Worm (Caenorhabditis elegans) whole organism, L3 larva: ENCODE data around the gene F38E1.6.

Experiments
- R02D3.7 ChIP-seq: fragments of 150-350 bp; optimal IDR thresholded peaks from 2 replicates; lab custom pipeline; 2014; ENCODE audit warnings: missing biosample characterization, missing genetic modification characterization
- aly-2 ChIP-seq: fragments of 150-350 bp; optimal IDR thresholded peaks from 2 replicates; lab custom pipeline; 2014; ENCODE audit warnings: missing biosample characterization, missing genetic modification characterization
- ama-1 ChIP-seq: fragments of 150-350 bp; optimal IDR thresholded peaks from 2 replicates; lab custom pipeline; 2018
- ceh-16 ChIP-seq: sonication (generic microtip); optimal IDR thresholded peaks from 2 replicates; lab custom pipeline; 2017; ENCODE audit warnings: missing biosample characterization, missing genetic modification characterization
- ceh-82 ChIP-seq: fragments of 150-350 bp; optimal IDR thresholded peaks from 2 replicates; lab custom pipeline; 2014; ENCODE audit warnings: missing biosample characterization, missing genetic modification characterization
- ceh-9 ChIP-seq: sonication (generic microtip); optimal IDR thresholded peaks from 2 replicates; lab custom pipeline; 2018; ENCODE audit warnings: missing biosample characterization, missing genetic modification characterization
- daf-12 ChIP-seq: fragments of 150-350 bp; optimal IDR thresholded peaks from 2 replicates; lab custom pipeline; 2014; ENCODE audit warnings: missing biosample characterization, missing genetic modification reagents, missing genetic modification characterization
- egl-27 ChIP-seq: sonication (generic microtip); optimal IDR thresholded peaks from 4 replicates; lab custom pipeline; 2017; ENCODE audit warnings: missing biosample characterization, missing genetic modification reagents, missing genetic modification characterization
- egl-5 ChIP-seq: fragments of 150-350 bp; optimal IDR thresholded peaks from 2 replicates; lab custom pipeline; 2017; ENCODE audit warnings: missing biosample characterization, missing genetic modification reagents, missing genetic modification characterization, inconsistent platforms
- elt-2 ChIP-seq: sonication (generic microtip); optimal IDR thresholded peaks from 2 replicates; lab custom pipeline; 2016; ENCODE audit warnings: missing genetic modification reagents, mild to moderate bottlenecking, missing genetic modification characterization, missing compliant biosample characterization
- elt-3 ChIP-seq, 3 experiments: fragments of 150-350 bp in 1 of 3; sonication (generic microtip) in 2 of 3; optimal IDR thresholded peaks; 2 replicates in 2 of 3; 4 replicates in 1 of 3; lab custom pipeline; 2014 to 2017; ENCODE audit warnings: missing biosample characterization in 3 of 3, missing genetic modification characterization in 3 of 3
- eor-1 ChIP-seq, 2 experiments: fragments of 150-350 bp; optimal IDR thresholded peaks; 2 replicates each; lab custom pipeline; 2014 to 2018; ENCODE audit warnings: missing biosample characterization in 2 of 2, missing genetic modification characterization in 2 of 2
- fkh-10 ChIP-seq: sonication (generic microtip); optimal IDR thresholded peaks from 2 replicates; lab custom pipeline; 2017; ENCODE audit warnings: missing biosample characterization, missing genetic modification reagents, missing genetic modification characterization
- fos-1 ChIP-seq: fragments of 150-350 bp; optimal IDR thresholded peaks from 2 replicates; lab custom pipeline; 2014; ENCODE audit warnings: missing biosample characterization, missing genetic modification characterization
- hmg-11 ChIP-seq: sonication (generic microtip); optimal IDR thresholded peaks from 2 replicates; lab custom pipeline; 2016; ENCODE audit warnings: missing genetic modification characterization, missing compliant biosample characterization
- jun-1 ChIP-seq: fragments of 150-350 bp; optimal IDR thresholded peaks from 2 replicates; lab custom pipeline; 2014; ENCODE audit warnings: missing biosample characterization, missing genetic modification reagents, missing genetic modification characterization
- lin-15B ChIP-seq: fragments of 150-350 bp; optimal IDR thresholded peaks from 2 replicates; lab custom pipeline; 2014; ENCODE audit warnings: missing biosample characterization, missing genetic modification characterization
- lin-39 ChIP-seq: fragments of 150-350 bp; optimal IDR thresholded peaks from 2 replicates; lab custom pipeline; 2018; ENCODE audit warnings: missing biosample characterization, missing genetic modification reagents, missing genetic modification characterization
- lsy-12 ChIP-seq: sonication (generic microtip); optimal IDR thresholded peaks from 2 replicates; lab custom pipeline; 2016; ENCODE audit warnings: mild to moderate bottlenecking, missing genetic modification characterization, missing compliant biosample characterization
- mdl-1 ChIP-seq: fragments of 150-350 bp; optimal IDR thresholded peaks from 2 replicates; lab custom pipeline; 2014; ENCODE audit warnings: missing biosample characterization, missing genetic modification characterization
- mml-1 ChIP-seq: fragments of 150-350 bp; sonication (generic microtip); optimal IDR thresholded peaks from 3 replicates; lab custom pipeline; 2014; ENCODE audit warnings: missing biosample characterization, missing genetic modification characterization
- nfya-1 ChIP-seq: sonication (generic microtip); optimal IDR thresholded peaks from 2 replicates; lab custom pipeline; 2017; ENCODE audit warnings: missing genetic modification characterization, mild to moderate bottlenecking, missing compliant biosample characterization, antibody characterized with exemption, moderate library complexity; ENCODE audit not compliant: insufficient read depth
- nhr-12 ChIP-seq: fragments of 150-350 bp; optimal IDR thresholded peaks from 2 replicates; lab custom pipeline; 2014; ENCODE audit warnings: missing biosample characterization, missing genetic modification characterization
- nhr-237 ChIP-seq: fragments of 150-350 bp; optimal IDR thresholded peaks from 2 replicates; lab custom pipeline; 2014; ENCODE audit warnings: missing biosample characterization, missing genetic modification characterization
- nhr-25 ChIP-seq: sonication (generic microtip); optimal IDR thresholded peaks from 2 replicates; lab custom pipeline; 2017; ENCODE audit warnings: missing biosample characterization, missing genetic modification characterization
- nhr-28 ChIP-seq: fragments of 150-350 bp; optimal IDR thresholded peaks from 2 replicates; lab custom pipeline; 2014; ENCODE audit warnings: missing biosample characterization, missing genetic modification characterization
- nhr-43 ChIP-seq: sonication (generic microtip); optimal IDR thresholded peaks from 2 replicates; lab custom pipeline; 2016; ENCODE audit warnings: mild to moderate bottlenecking, missing genetic modification characterization, missing compliant biosample characterization; ENCODE audit not compliant: poor library complexity, severe bottlenecking
- nhr-77 ChIP-seq: fragments of 150-350 bp; optimal IDR thresholded peaks from 2 replicates; lab custom pipeline; 2014; ENCODE audit warnings: missing biosample characterization, missing genetic modification characterization
- pha-4 ChIP-seq: fragments of 150-350 bp; optimal IDR thresholded peaks from 2 replicates; lab custom pipeline; 2014; ENCODE audit warnings: missing biosample characterization, missing genetic modification reagents, missing genetic modification characterization
- pqm-1 ChIP-seq: fragments of 150-350 bp; optimal IDR thresholded peaks from 2 replicates; lab custom pipeline; 2017; ENCODE audit warnings: missing biosample characterization, missing genetic modification characterization, inconsistent platforms
- sea-2 ChIP-seq: fragments of 150-350 bp; sonication (generic microtip); optimal IDR thresholded peaks from 4 replicates; lab custom pipeline; 2014; ENCODE audit warnings: missing biosample characterization, missing genetic modification reagents, missing genetic modification characterization
- skn-1 ChIP-seq: fragments of 150-350 bp; optimal IDR thresholded peaks from 2 replicates; lab custom pipeline; 2014; ENCODE audit warnings: missing biosample characterization, missing genetic modification characterization
- snpc-4 ChIP-seq: fragments of 150-350 bp; optimal IDR thresholded peaks from 2 replicates; lab custom pipeline; 2014; ENCODE audit warnings: missing biosample characterization, missing genetic modification characterization
- tbx-2 ChIP-seq: sonication (generic microtip); optimal IDR thresholded peaks from 2 replicates; lab custom pipeline; 2016; ENCODE audit warnings: mild to moderate bottlenecking, missing genetic modification characterization, missing compliant biosample characterization
- unc-39 ChIP-seq: sonication (generic microtip); optimal IDR thresholded peaks from 4 replicates; lab custom pipeline; 2017; ENCODE audit warnings: missing biosample characterization, missing genetic modification characterization
- unc-62 ChIP-seq: fragments of 150-350 bp; sonication (generic microtip); optimal IDR thresholded peaks from 4 replicates; lab custom pipeline; 2014; ENCODE audit warnings: missing biosample characterization, missing genetic modification reagents, missing genetic modification characterization
- ztf-11 ChIP-seq: fragments of 150-350 bp; optimal IDR thresholded peaks from 2 replicates; lab custom pipeline; 2014; ENCODE audit warnings: missing biosample characterization, missing genetic modification characterization

Gene F38E1.6

DNA sequence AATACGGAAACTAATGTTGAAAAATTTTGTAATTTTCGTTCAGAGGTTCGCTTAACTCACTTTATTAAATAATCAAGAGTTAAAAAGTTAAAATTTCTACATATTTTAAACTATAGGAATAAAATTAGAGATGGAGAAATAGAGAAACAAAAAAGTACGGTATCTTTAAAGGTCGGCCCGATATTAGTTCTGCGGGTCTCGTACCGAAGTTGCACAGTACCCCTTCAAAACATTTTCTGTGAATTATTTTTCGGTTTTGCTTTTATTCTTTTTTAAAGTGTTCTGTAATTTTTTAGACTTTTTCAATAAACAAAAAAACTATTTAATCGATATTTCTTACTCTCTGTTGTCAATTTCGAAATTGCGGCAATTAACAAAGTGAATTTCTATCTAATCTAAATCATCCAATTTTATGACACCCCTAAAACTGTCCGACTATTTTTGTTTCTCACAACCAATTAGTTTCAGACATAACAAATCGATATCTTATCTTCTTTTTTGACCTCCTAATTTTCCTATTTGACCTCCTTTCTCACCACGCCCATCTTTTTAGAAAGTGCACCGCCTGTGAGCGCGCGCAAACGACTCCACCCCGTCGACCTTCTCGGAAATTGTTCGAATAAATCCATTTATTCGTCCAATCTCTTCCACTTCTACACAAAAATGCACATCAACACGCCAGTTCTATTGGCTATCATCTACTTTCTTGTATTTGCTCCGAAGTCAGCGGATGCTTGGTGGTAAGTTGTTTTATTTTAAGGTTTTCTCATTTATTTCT lies 4.3 kb upstream of the F38E1.6 start, which contains the start of gene mom-2:
mom-2 (plus strand) TSS at position 554 of the 778 bp plus-strand sequence.
- TF ChIP-seq fos-1 (tag; lab: Kevin White, UChicago) (no peak), ztf-11 (tag; lab: Kevin White, UChicago) (no peak), mdl-1 (tag; lab: Kevin White, UChicago) (no peak), tbx-2 (no peak), elt-3 (tag; optimal IDR thresholded peaks at IDR 0.05; lab: Kevin White, UChicago) (no peak), pha-4 (tag; lab: Kevin White, UChicago) (no peak), egl-5 (tag; lab: Kevin White, UChicago) (no peak), R02D3.7 (tag; lab: Kevin White, UChicago) (no peak), sea-2 (GFP tag; lab: Kevin White, UChicago) (no peak), lin-39 (no peak), unc-62 (GFP tag; lab: Kevin White, UChicago) (no peak), egl-27 (no peak), ceh-9 (no peak), nfya-1 (tag; lab: Kevin White, UChicago) (no peak), pqm-1 (tag; lab: Kevin White, UChicago) (no peak)

DNA sequence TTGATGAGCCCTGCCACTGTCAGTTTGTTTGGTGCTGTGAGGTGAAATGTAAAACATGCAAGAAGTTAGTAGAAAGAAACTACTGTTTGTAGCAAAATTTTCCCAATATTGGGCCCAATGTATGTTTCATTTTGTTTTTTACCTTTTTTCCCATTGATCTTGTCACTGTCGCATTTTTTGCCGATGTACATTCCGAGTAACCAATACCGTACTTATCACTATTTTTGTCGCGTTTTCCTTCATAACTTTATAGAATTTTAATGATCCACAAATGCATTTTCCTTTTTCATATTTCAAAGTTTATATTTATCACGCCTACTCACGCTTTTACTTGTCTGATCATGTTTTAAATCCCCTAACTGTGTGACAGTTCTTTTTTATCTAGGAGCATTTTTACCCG lies 2.1 kb upstream of the F38E1.6 start:
- no peak for TF ChIP-seq nfya-1 (tag; lab: Kevin White, UChicago)
- no peak for TF ChIP-seq eor-1 (tag; optimal IDR thresholded peaks at IDR 0.05; lab: Kevin White, UChicago)
- TF ChIP-seq jun-1, result no peak
- no peak for TF ChIP-seq fkh-10
- no peak for TF ChIP-seq aly-2 (tag; lab: Kevin White, UChicago)
- no peak for TF ChIP-seq elt-2
- no peak for TF ChIP-seq nhr-28 (tag; lab: Kevin White, UChicago)
- no peak for TF ChIP-seq nhr-77 (tag; lab: Kevin White, UChicago)
- TF ChIP-seq mml-1 (tag; lab: Kevin White, UChicago), result no peak
- no peak for TF ChIP-seq lsy-12 (tag; lab: Kevin White, UChicago)
- TF ChIP-seq ama-1 (lab: Kevin White, UChicago), result no peak
- no peak for TF ChIP-seq egl-27
- no peak for TF ChIP-seq nhr-12 (tag; lab: Kevin White, UChicago)
- no peak for TF ChIP-seq ztf-11 (tag; lab: Kevin White, UChicago)
- TF ChIP-seq unc-39, result no peak
- TF ChIP-seq, all 47 proteins: peak for 0

DNA sequence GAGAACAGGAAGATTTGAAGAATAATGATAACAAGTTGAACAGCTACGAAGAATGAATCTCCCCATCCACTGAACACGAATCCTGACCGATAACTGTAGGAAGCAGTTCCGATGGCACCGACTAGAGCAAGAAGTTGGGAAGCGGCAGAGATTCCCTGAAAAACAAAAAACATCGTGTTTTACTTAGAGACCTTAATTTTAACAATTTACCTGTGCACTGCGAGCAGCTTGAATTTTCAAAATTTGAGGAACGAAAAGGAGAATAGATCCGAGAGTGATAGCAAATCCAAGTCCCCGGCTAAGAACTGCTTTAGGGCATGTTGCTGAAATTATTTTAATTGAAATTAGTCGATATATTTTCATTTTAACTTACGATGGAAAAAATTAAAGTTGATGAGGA lies 1.2 kb upstream of the F38E1.6 start:
- TF ChIP-seq ztf-11 (tag; lab: Kevin White, UChicago), result no peak
- TF ChIP-seq nhr-43 (tag; lab: Kevin White, UChicago), result no peak
- no peak for TF ChIP-seq jun-1
- no peak for TF ChIP-seq egl-5 (tag; lab: Kevin White, UChicago)
- TF ChIP-seq aly-2 (tag; lab: Kevin White, UChicago), result no peak
- no peak for TF ChIP-seq daf-12 (tag; lab: Kevin White, UChicago)
- TF ChIP-seq mml-1 (tag; lab: Kevin White, UChicago), result no peak
- TF ChIP-seq lin-39, result no peak
- TF ChIP-seq pqm-1 (tag; lab: Kevin White, UChicago), result no peak
- no peak for TF ChIP-seq nhr-25 (tag; lab: Kevin White, UChicago)
- no peak for TF ChIP-seq nfya-1 (tag; lab: Kevin White, UChicago)
- no peak for TF ChIP-seq mdl-1 (tag; lab: Kevin White, UChicago)
- no peak for TF ChIP-seq unc-39
- no peak for TF ChIP-seq nhr-237
- TF ChIP-seq lin-15B (tag; lab: Kevin White, UChicago), result no peak
- no peak for TF ChIP-seq ceh-16
- TF ChIP-seq tbx-2, result no peak
- no peak for TF ChIP-seq skn-1 (tag; lab: Kevin White, UChicago)
- no peak for TF ChIP-seq lsy-12 (tag; lab: Kevin White, UChicago)
- TF ChIP-seq snpc-4 (tag; lab: Kevin White, UChicago), result no peak

DNA sequence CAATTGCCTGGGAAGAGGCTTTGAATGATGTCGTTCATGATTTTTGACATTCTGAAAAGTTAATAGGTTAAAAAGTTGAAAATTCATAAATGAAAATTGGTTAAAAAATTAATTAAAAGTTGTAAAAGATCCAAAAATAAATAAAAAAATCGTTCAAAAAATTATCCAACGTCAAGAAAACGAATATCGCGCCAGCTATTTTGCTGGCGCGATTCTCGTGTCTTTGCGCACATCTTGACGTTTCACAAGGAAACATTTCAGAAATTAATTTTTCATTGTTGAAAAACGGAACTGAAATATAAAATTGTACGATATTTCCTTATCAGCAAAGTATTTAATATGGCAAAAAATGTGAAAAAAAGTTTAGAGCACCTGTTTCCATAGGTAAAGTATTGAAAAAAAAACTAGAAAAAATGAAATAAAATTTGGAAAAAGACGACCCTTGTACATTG lies 753 bp upstream of the F38E1.6 start, which contains the start of gene mpdu-1:
mpdu-1 (minus strand) TSS at position 51 of the 452 bp plus-strand sequence.
- no peak for TF ChIP-seq nhr-43 (tag; lab: Kevin White, UChicago)
- peak; percentile 51 for TF ChIP-seq jun-1
- no peak for TF ChIP-seq egl-27
- TF ChIP-seq elt-2, result peak; percentile 82
- TF ChIP-seq aly-2 (tag; lab: Kevin White, UChicago), result no peak
- no peak for TF ChIP-seq nhr-28 (tag; lab: Kevin White, UChicago)
- peak; percentile 91 for TF ChIP-seq snpc-4 (tag; lab: Kevin White, UChicago)
- peak; percentile 3 for TF ChIP-seq R02D3.7 (tag; lab: Kevin White, UChicago)
- TF ChIP-seq nhr-25 (tag; lab: Kevin White, UChicago), result peak; percentile 9
- no peak for TF ChIP-seq skn-1 (tag; lab: Kevin White, UChicago)
- peak; percentile 24 for TF ChIP-seq hmg-11 (tag; lab: Kevin White, UChicago)
- TF ChIP-seq lin-15B (tag; lab: Kevin White, UChicago), result peak; percentile 59
- TF ChIP-seq ceh-82 (tag; lab: Kevin White, UChicago), result no peak
- TF ChIP-seq pqm-1 (tag; lab: Kevin White, UChicago), result peak; percentile 78
- TF ChIP-seq nfya-1 (tag; lab: Kevin White, UChicago), result peak; percentile 63
